Fruit fly (Drosophila melanogaster) whole organism, embryonic: Measurements from ENCODE around the gene tplus3b.

Source experiments
- Atf-2 ChIP-seq: fragments of 200-800 bp; sonication (Bioruptor generic); optimal IDR thresholded peaks from 2 replicates; lab custom pipeline; 2016; ENCODE audit warnings: missing biosample characterization, missing genetic modification characterization
- B-H1 ChIP-seq: fragments of 200-800 bp; sonication (Bioruptor generic); IDR thresholded peaks from 3 replicates; pipeline ENCODE4 v1.3.6; 2022; ENCODE audit warnings: missing biosample characterization, missing genetic modification characterization
- BEAF-32 ChIP-seq: fragments of 200-800 bp; sonication (Bioruptor generic); optimal IDR thresholded peaks from 3 replicates; lab custom pipeline; 2017; ENCODE audit warnings: missing biosample characterization, missing genetic modification characterization, mild to moderate bottlenecking, moderate library complexity, missing genetic modification reagents
- CG10431 ChIP-seq: fragments of 200-800 bp; sonication (Bioruptor generic); optimal IDR thresholded peaks from 3 replicates; lab custom pipeline; 2018; ENCODE audit warnings: missing biosample characterization, mild to moderate bottlenecking, missing genetic modification characterization
- CG12155 ChIP-seq: fragments of 200-800 bp; sonication (Bioruptor generic); optimal IDR thresholded peaks from 3 replicates; lab custom pipeline; 2016; ENCODE audit warnings: missing biosample characterization, missing genetic modification characterization
- CG12299 ChIP-seq: fragments of 200-800 bp; sonication (Bioruptor generic); optimal IDR thresholded peaks from 2 replicates; lab custom pipeline; 2018; ENCODE audit warnings: missing biosample characterization, mild to moderate bottlenecking, missing genetic modification characterization
- CG12659 ChIP-seq: fragments of 200-800 bp; sonication (Bioruptor generic); optimal IDR thresholded peaks from 3 replicates; lab custom pipeline; 2017; ENCODE audit warnings: mild to moderate bottlenecking, missing biosample characterization, missing genetic modification reagents, missing genetic modification characterization
- CG13624 ChIP-seq: fragments of 200-800 bp; sonication (Bioruptor generic); optimal IDR thresholded peaks from 2 replicates; lab custom pipeline; 2016; ENCODE audit warnings: missing biosample characterization, missing genetic modification characterization
- CG13894 ChIP-seq: fragments of 200-800 bp; sonication (Bioruptor generic); optimal IDR thresholded peaks from 3 replicates; lab custom pipeline; 2018; ENCODE audit warnings: missing biosample characterization, mild to moderate bottlenecking, missing genetic modification characterization, moderate library complexity
- CG14050 ChIP-seq: fragments of 200-800 bp; sonication (Bioruptor generic); IDR thresholded peaks from 3 replicates; pipeline ENCODE4 v1.3.6; 2022; ENCODE audit warnings: missing biosample characterization, missing genetic modification characterization
- CG17612 ChIP-seq: fragments of 200-800 bp; sonication (Bioruptor generic); IDR thresholded peaks from 2 replicates; pipeline ENCODE4 v1.3.6; 2022; ENCODE audit warnings: missing biosample characterization, missing genetic modification characterization
- CG18262 ChIP-seq: fragments of 200-800 bp; optimal IDR thresholded peaks from 3 replicates; lab custom pipeline; 2019; ENCODE audit warnings: missing biosample characterization, mild to moderate bottlenecking, missing genetic modification characterization, moderate library complexity
- CG3065 ChIP-seq: fragments of 200-800 bp; sonication (Bioruptor generic); optimal IDR thresholded peaks from 2 replicates; lab custom pipeline; 2016; ENCODE audit warnings: missing biosample characterization, missing genetic modification characterization
- CG3163 ChIP-seq: fragments of 200-800 bp; sonication (Bioruptor generic); optimal IDR thresholded peaks from 3 replicates; lab custom pipeline; 2016; ENCODE audit warnings: missing biosample characterization, missing genetic modification characterization
- CG32532 ChIP-seq: fragments of 200-800 bp; sonication (Bioruptor generic); IDR thresholded peaks from 2 replicates; pipeline ENCODE4 v1.3.6; 2022; ENCODE audit warnings: missing biosample characterization, missing genetic modification characterization
- CG34224 ChIP-seq: fragments of 200-800 bp; sonication (Bioruptor generic); IDR thresholded peaks from 3 replicates; pipeline ENCODE4 v1.3.6; 2022; ENCODE audit warnings: missing biosample characterization, missing genetic modification characterization; ENCODE audit not compliant: partially characterized antibody
- CG4404 ChIP-seq: fragments of 200-800 bp; sonication (Bioruptor generic); IDR thresholded peaks from 2 replicates; pipeline ENCODE4 v1.3.6; 2022; ENCODE audit warnings: missing biosample characterization, missing genetic modification characterization
- CG6765 ChIP-seq: fragments of 200-800 bp; sonication (Bioruptor generic); optimal IDR thresholded peaks from 3 replicates; lab custom pipeline; 2017; ENCODE audit warnings: missing biosample characterization, mild to moderate bottlenecking, missing genetic modification characterization
- CG7839 ChIP-seq: fragments of 200-800 bp; sonication (Bioruptor generic); optimal IDR thresholded peaks from 3 replicates; lab custom pipeline; 2018; ENCODE audit warnings: missing biosample characterization, mild to moderate bottlenecking, missing genetic modification characterization, moderate library complexity
- CG8388 ChIP-seq: fragments of 200-800 bp; sonication (Bioruptor generic); optimal IDR thresholded peaks from 2 replicates; lab custom pipeline; 2019; ENCODE audit warnings: missing biosample characterization, mild to moderate bottlenecking, missing genetic modification characterization, moderate library complexity
- CG8944 ChIP-seq: fragments of 200-800 bp; sonication (Bioruptor generic); optimal IDR thresholded peaks from 3 replicates; lab custom pipeline; 2016; ENCODE audit warnings: missing biosample characterization, missing genetic modification characterization
- CG9797 ChIP-seq: fragments of 200-800 bp; sonication (Bioruptor generic); optimal IDR thresholded peaks from 3 replicates; lab custom pipeline; 2018; ENCODE audit warnings: missing biosample characterization, mild to moderate bottlenecking, missing genetic modification characterization
- Drgx ChIP-seq: fragments of 200-800 bp; sonication (Bioruptor generic); IDR thresholded peaks from 2 replicates; pipeline ENCODE4 v1.3.6; 2022; ENCODE audit warnings: missing biosample characterization, missing genetic modification characterization
- Elba2 ChIP-seq: fragments of 200-800 bp; sonication (Bioruptor generic); optimal IDR thresholded peaks from 3 replicates; lab custom pipeline; 2016; ENCODE audit warnings: missing biosample characterization, missing genetic modification characterization
- HmgD ChIP-seq: fragments of 200-800 bp; sonication (Bioruptor generic); optimal IDR thresholded peaks from 3 replicates; lab custom pipeline; 2016; ENCODE audit warnings: missing biosample characterization, missing genetic modification characterization
- Hr78 ChIP-seq, 2 experiments: fragments of 200-800 bp in 1 of 2; fragments of >200 bp in 1 of 2; sonication (Bioruptor generic) in 1 of 2; optimal IDR thresholded peaks; 2 replicates each; lab custom pipeline; 2017 to 2019; ENCODE audit warnings: missing biosample characterization in 2 of 2, missing genetic modification characterization in 2 of 2, mild to moderate bottlenecking in 1 of 2, moderate library complexity in 1 of 2
- Hsf ChIP-seq: fragments of 200-800 bp; sonication (Bioruptor generic); optimal IDR thresholded peaks from 3 replicates; lab custom pipeline; 2016; ENCODE audit warnings: missing biosample characterization, missing genetic modification characterization
- Mad ChIP-seq: fragments of 200-800 bp; sonication (Bioruptor generic); optimal IDR thresholded peaks from 2 replicates; lab custom pipeline; 2016; ENCODE audit warnings: missing biosample characterization, missing genetic modification characterization
- NC2β ChIP-seq: fragments of 200-800 bp; sonication (Bioruptor generic); optimal IDR thresholded peaks from 2 replicates; lab custom pipeline; 2016; ENCODE audit warnings: missing biosample characterization, missing genetic modification characterization
- Optix ChIP-seq: fragments of 200-800 bp; sonication (Bioruptor generic); IDR thresholded peaks from 3 replicates; pipeline ENCODE4 v1.3.6; 2022; ENCODE audit warnings: missing biosample characterization, missing genetic modification characterization
- Ssrp ChIP-seq: fragments of 200-800 bp; sonication (Bioruptor generic); optimal IDR thresholded peaks from 2 replicates; lab custom pipeline; 2018; ENCODE audit warnings: missing biosample characterization, mild to moderate bottlenecking, missing genetic modification characterization, moderate library complexity
- Trl ChIP-seq, 3 experiments: fragments of >200 bp in 2 of 3; fragments of 200-800 bp in 1 of 3; sonication (Bioruptor generic) in 1 of 3; optimal IDR thresholded peaks; 2 replicates in 1 of 3; 3 replicates in 2 of 3; lab custom pipeline; 2016 to 2017; ENCODE audit warnings: missing biosample characterization in 1 of 3, missing genetic modification characterization in 1 of 3
- bbx ChIP-seq: fragments of 200-800 bp; sonication (Bioruptor generic); IDR thresholded peaks from 2 replicates; pipeline ENCODE4 v1.3.6; 2022; ENCODE audit warnings: missing biosample characterization, missing genetic modification characterization; ENCODE audit not compliant: partially characterized antibody
- bsh ChIP-seq, 2 experiments: fragments of 200-800 bp; sonication (Bioruptor generic); optimal IDR thresholded peaks; 2 replicates each; lab custom pipeline; 2017 to 2018; ENCODE audit warnings: mild to moderate bottlenecking in 2 of 2, missing biosample characterization in 2 of 2, missing genetic modification characterization in 2 of 2, moderate library complexity in 1 of 2
- btn ChIP-seq: fragments of 200-800 bp; sonication (Bioruptor generic); optimal IDR thresholded peaks from 2 replicates; lab custom pipeline; 2016; ENCODE audit warnings: missing biosample characterization, missing genetic modification characterization
- cad ChIP-seq: fragments of >200 bp; optimal IDR thresholded peaks from 2 replicates; lab custom pipeline; 2017; ENCODE audit warnings: missing biosample characterization, missing genetic modification characterization
- dimm ChIP-seq: fragments of 200-800 bp; sonication (Bioruptor generic); IDR thresholded peaks from 2 replicates; pipeline ENCODE4 v1.3.6; 2022; ENCODE audit warnings: missing biosample characterization, missing genetic modification characterization
- ewg ChIP-seq: fragments of 200-800 bp; sonication (Bioruptor generic); optimal IDR thresholded peaks from 3 replicates; lab custom pipeline; 2017; ENCODE audit warnings: mild to moderate bottlenecking, missing biosample characterization, missing genetic modification reagents, missing genetic modification characterization
- eyg ChIP-seq: fragments of 200-800 bp; sonication (Bioruptor generic); optimal IDR thresholded peaks from 3 replicates; lab custom pipeline; 2016; ENCODE audit warnings: missing biosample characterization, missing genetic modification characterization
- gsb ChIP-seq: fragments of 200-800 bp; sonication (Bioruptor generic); IDR thresholded peaks from 2 replicates; pipeline ENCODE4 v1.3.6; 2022; ENCODE audit warnings: missing biosample characterization, missing genetic modification characterization
- lola ChIP-seq, 3 experiments: fragments of >200 bp in 2 of 3; fragments of 200-800 bp in 1 of 3; sonication (Bioruptor generic) in 1 of 3; optimal IDR thresholded peaks; 2 replicates each; lab custom pipeline; 2017 to 2019; ENCODE audit warnings: missing biosample characterization in 3 of 3, missing genetic modification characterization in 3 of 3, mild to moderate bottlenecking in 1 of 3, moderate library complexity in 1 of 3
- onecut ChIP-seq: fragments of 200-800 bp; sonication (Bioruptor generic); IDR thresholded peaks from 2 replicates; pipeline ENCODE4 v1.3.6; 2022; ENCODE audit warnings: missing biosample characterization, missing genetic modification characterization
- phol ChIP-seq: fragments of 200-800 bp; sonication (Bioruptor generic); optimal IDR thresholded peaks from 3 replicates; lab custom pipeline; 2018; ENCODE audit warnings: missing biosample characterization, mild to moderate bottlenecking, missing genetic modification characterization, moderate library complexity
- sd ChIP-seq: fragments of 200-800 bp; sonication (Bioruptor generic); optimal IDR thresholded peaks from 3 replicates; lab custom pipeline; 2018; ENCODE audit warnings: missing biosample characterization, mild to moderate bottlenecking, missing genetic modification characterization, moderate library complexity
- shn ChIP-seq: fragments of 200-800 bp; sonication (Bioruptor generic); optimal IDR thresholded peaks from 3 replicates; lab custom pipeline; 2016; ENCODE audit warnings: missing biosample characterization, missing genetic modification characterization
- sqz ChIP-seq: fragments of 200-800 bp; sonication (Bioruptor generic); optimal IDR thresholded peaks from 3 replicates; lab custom pipeline; 2018; ENCODE audit warnings: missing biosample characterization, mild to moderate bottlenecking, missing genetic modification characterization
- tap ChIP-seq: fragments of 200-800 bp; optimal IDR thresholded peaks from 3 replicates; lab custom pipeline; 2019; ENCODE audit warnings: missing biosample characterization, mild to moderate bottlenecking, missing genetic modification characterization, moderate library complexity
- trh ChIP-seq: fragments of 200-800 bp; sonication (Bioruptor generic); optimal IDR thresholded peaks from 2 replicates; lab custom pipeline; 2016; ENCODE audit warnings: missing biosample characterization, missing genetic modification characterization
- unc-4 ChIP-seq: fragments of 200-800 bp; sonication (Bioruptor generic); IDR thresholded peaks from 2 replicates; pipeline ENCODE4 v1.3.6; 2022; ENCODE audit warnings: missing biosample characterization, missing genetic modification characterization; ENCODE audit not compliant: partially characterized antibody
- z ChIP-seq: fragments of 200-800 bp; sonication (Bioruptor generic); IDR thresholded peaks from 3 replicates; pipeline ENCODE4 v1.3.6; 2022; ENCODE audit warnings: missing biosample characterization, missing genetic modification characterization
- zfh2 ChIP-seq: fragments of 200-800 bp; sonication (Bioruptor generic); optimal IDR thresholded peaks from 2 replicates; lab custom pipeline; 2016; ENCODE audit warnings: missing biosample characterization, missing genetic modification characterization

The tplus3b gene

dm6 chr2L:22144127-22144526 lies 39.9 kb upstream of the tplus3b start:
- TF ChIP-seq Trl (optimal IDR thresholded peaks at IDR 0.05; lab: Kevin White, UChicago) (peak; percentile 38 to 54), Trl (GFP tag; optimal IDR thresholded peaks at IDR 0.05; lab: Kevin White, UChicago) (no peak), BEAF-32 (GFP tag; lab: Kevin White, UChicago) (no peak), CG6765 (peak; percentile 74), unc-4 (GFP tag; lab: Robert Waterston, UW) (no peak), sqz (peak; percentile 72), CG17612 (GFP tag; lab: Robert Waterston, UW) (no peak), CG12659 (GFP tag; lab: Kevin White, UChicago) (no peak), cad (GFP tag; lab: Kevin White, UChicago) (no peak), z (no peak), Hsf (no peak), CG8388 (GFP tag; lab: Kevin White, UChicago) (no peak), CG18262 (tag; lab: Kevin White, UChicago) (peak; percentile 41), HmgD (GFP tag; lab: Kevin White, UChicago) (no peak), CG12299 (tag; lab: Kevin White, UChicago) (no peak), B-H1 (GFP tag; lab: Robert Waterston, UW) (peak; percentile 16; the same call in 1 of the 3 replicates), CG13894 (peak; percentile 59), Mad (GFP tag; lab: Kevin White, UChicago) (no peak), CG32532 (GFP tag; lab: Robert Waterston, UW) (no peak), CG7839 (tag; lab: Kevin White, UChicago) (no peak), Drgx (GFP tag; lab: Robert Waterston, UW) (no peak), CG8944 (GFP tag; lab: Kevin White, UChicago) (no peak), sd (tag; lab: Kevin White, UChicago) (peak; percentile 70), CG34224 (0 out of 3 replicates have a peak, but pooled peaks have one; percentile 13), onecut (GFP tag; lab: Robert Waterston, UW) (peak; percentile 43; the same call in 1 of the 2 replicates), Elba2 (GFP tag; lab: Kevin White, UChicago) (no peak), bbx (GFP tag; lab: Robert Waterston, UW) (no peak), Ssrp (tag; lab: Kevin White, UChicago) (no peak), CG14050 (no peak), CG12155 (GFP tag; lab: Kevin White, UChicago) (no peak), phol (tag; lab: Kevin White, UChicago) (no peak), CG10431 (GFP tag; lab: Kevin White, UChicago) (no peak), NC2β (no peak), CG9797 (no peak), btn (GFP tag; lab: Kevin White, UChicago) (no peak), eyg (GFP tag; lab: Kevin White, UChicago) (no peak), CG3065 (no peak), Hr78 (GFP tag; optimal IDR thresholded peaks at IDR 0.05; lab: Kevin White, UChicago) (no peak), CG4404 (no peak), lola (GFP tag; optimal IDR thresholded peaks at IDR 0.05; lab: Kevin White, UChicago) (no peak), CG13624 (GFP tag; lab: Kevin White, UChicago) (no peak), Atf-2 (GFP tag; lab: Kevin White, UChicago) (no peak), trh (GFP tag; lab: Kevin White, UChicago) (no peak), Optix (no peak), shn (GFP tag; lab: Kevin White, UChicago) (no peak), zfh2 (GFP tag; lab: Kevin White, UChicago) (no peak), CG3163 (GFP tag; lab: Kevin White, UChicago) (peak; percentile 82), dimm (GFP tag; lab: Robert Waterston, UW) (no peak), tap (tag; lab: Kevin White, UChicago) (peak; percentile 59), bsh (GFP tag; optimal IDR thresholded peaks at IDR 0.05; lab: Kevin White, UChicago) (no peak), gsb (no peak), ewg (no peak)
